Fruit fly (Drosophila melanogaster): ENCODE results near the gene CG14196.

Gene CG14196

DNA sequence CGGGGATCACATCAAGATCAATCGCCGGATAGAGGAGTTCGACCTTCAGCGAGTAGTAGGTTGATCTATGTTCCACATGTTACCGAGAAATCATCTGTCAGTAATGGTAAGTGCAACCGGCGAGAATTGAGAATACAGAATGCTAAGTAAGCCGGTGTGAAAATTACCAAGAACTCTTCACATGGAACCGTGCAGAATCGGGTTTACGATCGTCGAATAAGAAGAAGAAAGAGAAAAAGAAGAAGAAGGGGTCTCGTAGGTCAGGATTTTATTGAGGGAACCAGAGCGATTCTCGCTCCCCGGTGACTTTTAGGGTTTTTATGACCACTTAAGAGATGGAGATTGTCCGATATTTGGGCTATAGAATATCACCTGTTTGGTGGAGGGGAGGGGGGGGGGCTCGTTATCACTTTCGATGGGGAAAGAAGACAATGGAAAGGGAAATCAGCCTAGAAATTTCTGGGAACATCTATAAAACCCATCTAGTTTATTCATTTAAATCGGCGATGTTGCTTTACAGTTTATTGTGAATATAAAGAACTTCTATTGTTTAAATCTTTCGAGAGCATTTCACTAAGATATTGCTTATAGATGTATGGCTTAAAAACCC, 20.6 kb downstream of the CG14196 start:
- no peak for TF ChIP-seq CG17801 (GFP tag; optimal IDR thresholded peaks at IDR 0.05; ENCODE audit: partially characterized antibody)

- no peak for TF ChIP-seq CG17801 (GFP tag; optimal IDR thresholded peaks at IDR 0.05; ENCODE audit: partially characterized antibody)
Measured at dm6 chrX:19220415-19220814, 21.2 kb downstream of the CG14196 start, which contains the start of gene CG7884. CG7884 (plus strand) TSS chrX:19220622.

dm6 chrX:19216671-19217070, 25.0 kb downstream of the CG14196 start:
- no peak for TF ChIP-seq CG17801 (GFP tag; optimal IDR thresholded peaks at IDR 0.05; ENCODE audit: partially characterized antibody)

dm6 chrX:19215215-19215614, 26.4 kb downstream of the CG14196 start, which contains the start of gene Muc18B:
Muc18B (plus strand) TSS chrX:19215515.
- TF ChIP-seq CG17801 (GFP tag; optimal IDR thresholded peaks at IDR 0.05; ENCODE audit: partially characterized antibody), result no peak

dm6 chrX:19212954-19213353, 28.7 kb downstream of the CG14196 start, which contains the start of gene Mur18B:
Mur18B (plus strand) TSS chrX:19213254.
- TF ChIP-seq CG17801 (GFP tag; optimal IDR thresholded peaks at IDR 0.05; ENCODE audit: partially characterized antibody), result no peak

DNA sequence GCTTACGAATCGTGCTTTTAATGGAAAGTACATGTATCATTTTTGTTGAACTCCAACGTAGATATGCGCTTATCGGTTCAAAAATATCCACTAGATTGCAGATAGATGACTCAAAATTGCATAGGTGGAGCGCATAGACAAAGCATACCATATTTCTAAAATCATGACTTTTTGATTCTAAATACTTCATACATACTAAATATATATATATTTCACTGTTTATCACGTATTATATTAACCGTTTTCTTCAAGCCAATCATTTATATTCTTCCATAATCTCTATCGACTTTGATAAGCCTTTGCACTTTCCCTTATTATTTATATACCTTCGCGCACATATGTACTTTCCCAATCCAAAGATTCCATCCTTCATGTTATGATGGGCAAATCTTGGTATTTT, 29.7 kb downstream of the CG14196 start, which contains the start of gene CG14195:
Gene CG14195, minus strand, starts transcription at position 101 of the 400 bp plus-strand sequence.
- no peak for TF ChIP-seq CG17801 (GFP tag; optimal IDR thresholded peaks at IDR 0.05; ENCODE audit: partially characterized antibody)

DNA sequence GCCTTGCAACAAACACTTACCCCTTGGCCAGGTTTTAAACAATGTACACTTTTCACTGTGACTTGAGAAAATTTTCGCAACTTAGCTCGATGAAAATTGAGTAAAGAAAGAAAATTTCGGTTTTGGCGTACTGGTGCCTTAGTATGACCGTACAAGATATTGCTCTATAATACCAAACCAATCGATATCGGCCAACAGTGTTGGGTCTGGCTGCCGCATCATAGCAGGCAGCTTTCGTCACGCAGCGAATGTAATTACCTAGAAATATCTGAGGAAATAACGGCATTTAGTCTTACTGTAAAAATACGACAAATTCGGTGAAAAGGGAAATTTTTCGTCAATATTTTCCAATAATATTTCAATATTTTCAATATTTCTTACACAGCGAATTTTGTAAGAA, 33.6 kb downstream of the CG14196 start, which contains the start of gene Ulp1:
Gene Ulp1, minus strand, starts transcription at position 174 of the 400 bp plus-strand sequence.
- peak; percentile 41 for TF ChIP-seq CG17801 (GFP tag; optimal IDR thresholded peaks at IDR 0.05; ENCODE audit: partially characterized antibody)

- no peak for TF ChIP-seq CG17801 (GFP tag; optimal IDR thresholded peaks at IDR 0.05; ENCODE audit: partially characterized antibody)
Measured at dm6 chrX:19201630-19202029, 40.0 kb downstream of the CG14196 start, which contains the start of gene CG7990. CG7990 (minus strand) TSS chrX:19201979.

DNA sequence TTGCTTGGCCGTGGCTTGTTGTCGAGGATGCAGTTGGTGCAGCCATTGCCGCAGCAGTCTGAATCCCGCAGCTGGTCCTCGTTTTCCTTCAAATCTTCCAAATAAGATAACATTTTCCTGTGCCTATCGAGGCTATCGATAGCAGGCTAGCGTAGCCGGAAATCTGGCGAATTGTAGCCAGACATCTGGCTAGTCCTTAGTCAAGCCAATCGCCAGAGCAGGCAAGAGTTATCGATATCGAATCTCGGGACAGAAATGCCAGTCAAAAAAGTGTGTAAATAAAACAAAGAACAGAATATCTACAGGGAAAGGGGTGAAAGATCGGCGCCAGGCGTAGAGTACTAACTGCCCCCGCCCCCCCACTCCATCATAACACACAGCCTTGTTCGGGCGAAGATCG, 48.3 kb downstream of the CG14196 start, which contains the start of the genes CG7914 and CG14194:
Gene CG7914, minus strand, starts transcription at position 113 of the 400 bp plus-strand sequence.
Gene CG14194, plus strand, starts transcription at position 220 of the 400 bp plus-strand sequence.
- TF ChIP-seq CG17801 (GFP tag; optimal IDR thresholded peaks at IDR 0.05; ENCODE audit: partially characterized antibody), result peak; percentile 10

DNA sequence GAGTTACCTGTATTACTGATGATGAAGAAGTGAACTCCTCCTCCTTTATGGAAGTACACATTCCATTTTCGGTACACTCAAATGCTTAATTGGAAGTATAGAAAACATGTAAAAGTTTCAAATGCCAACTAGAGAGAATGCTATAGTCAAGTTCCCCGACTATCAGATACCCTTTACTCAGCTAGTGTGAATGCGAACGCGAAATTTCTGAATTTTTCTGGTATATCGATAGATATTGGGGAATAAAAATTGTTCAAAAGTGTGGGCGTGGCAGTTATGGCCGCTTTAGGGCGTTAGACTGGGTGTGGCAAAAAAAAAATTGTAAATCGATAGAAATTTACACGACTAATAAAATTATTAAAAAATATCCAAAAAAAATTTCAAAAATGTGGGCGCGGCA, 50.0 kb downstream of the CG14196 start:
- TF ChIP-seq CG17801 (GFP tag; optimal IDR thresholded peaks at IDR 0.05; ENCODE audit: partially characterized antibody), result no peak

dm6 chrX:19191050-19191449, 50.6 kb downstream of the CG14196 start:
- TF ChIP-seq CG17801 (GFP tag; optimal IDR thresholded peaks at IDR 0.05; ENCODE audit: partially characterized antibody), result no peak

- TF ChIP-seq CG17801 (GFP tag; optimal IDR thresholded peaks at IDR 0.05; ENCODE audit: partially characterized antibody), result peak; percentile 37
Measured at dm6 chrX:19189903-19190302, 51.7 kb downstream of the CG14196 start, which contains the start of gene HP1D3csd. HP1D3csd (plus strand) TSS chrX:19190214.

DNA sequence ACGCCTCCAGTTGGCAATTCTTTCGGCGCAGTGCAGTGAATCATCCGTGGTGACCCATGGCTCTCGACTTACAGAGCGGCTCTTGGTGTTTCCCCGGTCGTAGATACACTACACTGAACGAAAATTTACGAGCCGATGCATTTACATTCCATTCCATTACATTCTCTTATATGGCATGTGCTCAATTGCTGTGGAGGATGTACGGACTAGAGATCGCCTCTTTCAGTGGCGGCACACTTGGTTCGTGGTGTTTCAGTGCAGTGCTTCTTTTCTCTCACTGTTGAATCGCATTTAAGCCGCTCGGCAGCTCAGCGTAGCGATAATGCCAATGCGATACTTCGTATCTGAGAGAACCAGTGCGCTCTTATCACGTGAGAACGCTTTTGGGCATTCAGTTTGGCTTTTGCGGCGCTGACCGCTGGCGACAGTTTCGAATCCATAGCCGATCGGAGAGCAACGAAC, 54.0 kb downstream of the CG14196 start, which contains the start of gene Mec2:
Gene Mec2, plus strand, starts transcription at position 412 of the 462 bp plus-strand sequence.
- peak; percentile 80 for TF ChIP-seq CG17801 (GFP tag; optimal IDR thresholded peaks at IDR 0.05; ENCODE audit: partially characterized antibody)
